Fruit fly (Drosophila melanogaster): Measurements from ENCODE around the gene CG42675.

DNA sequence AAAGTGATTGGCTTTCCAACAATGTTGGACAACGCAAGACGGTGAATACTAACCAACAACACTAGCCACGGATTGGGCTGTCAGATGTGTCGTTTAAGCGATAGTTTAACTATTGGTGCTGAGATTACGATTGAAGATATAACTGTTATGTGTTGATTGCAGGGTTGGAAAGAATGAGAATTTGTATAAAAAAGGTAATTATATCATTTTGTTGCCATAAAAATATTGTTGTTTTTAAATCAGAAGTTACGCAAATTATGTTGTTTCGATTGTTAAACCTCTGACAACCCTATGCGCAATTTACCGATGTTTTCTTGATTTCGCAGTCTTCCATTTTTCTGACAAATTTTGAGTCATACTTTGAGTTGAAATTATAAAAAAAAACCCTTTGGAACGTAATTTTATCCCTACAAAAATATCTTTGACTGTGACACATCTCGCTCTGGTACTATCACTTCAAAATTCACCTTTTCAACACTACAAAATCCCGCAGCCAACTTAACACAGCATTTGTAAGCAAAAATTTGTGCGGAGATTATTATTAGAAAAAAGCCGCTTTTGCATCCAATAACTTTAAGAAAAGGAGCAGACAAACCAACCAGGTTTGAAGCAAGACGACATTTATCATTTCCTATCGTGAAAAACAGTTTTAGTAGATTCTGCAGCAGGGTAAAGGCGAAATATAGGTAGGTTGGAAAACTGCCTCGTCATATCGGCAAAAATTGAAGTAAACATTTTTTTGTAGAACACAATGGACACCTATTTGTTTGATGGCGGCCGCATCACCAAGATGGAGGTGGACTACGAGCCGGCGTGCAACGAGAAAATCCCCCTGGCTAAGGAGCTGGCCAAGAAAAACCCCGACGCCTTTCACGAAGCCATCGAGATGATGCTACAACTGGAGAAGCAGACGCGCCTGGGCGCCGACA is 24.1 kb upstream of the CG42675 start, which contains the start of the genes Hat1 and Rpn5:
- TF ChIP-seq D1 (tag; optimal IDR thresholded peaks at IDR 0.05) (no peak), Pif1A (GFP tag; optimal IDR thresholded peaks at IDR 0.05) (peak; percentile 79), CG34367 (tag; optimal IDR thresholded peaks at IDR 0.05) (peak; percentile 49), EcR (GFP tag; optimal IDR thresholded peaks at IDR 0.05) (no peak), CG15710 (tag; optimal IDR thresholded peaks at IDR 0.05) (peak; percentile 66), CG32121 (GFP tag; IDR thresholded peaks at IDR 0.05) (no peak), fd96Ca (GFP tag; IDR thresholded peaks at IDR 0.05) (peak; percentile 64; the same call in 2 of the 3 replicates), CG13204 (GFP tag; optimal IDR thresholded peaks at IDR 0.05) (no peak), CG10348 (GFP tag; IDR thresholded peaks at IDR 0.05) (no peak), CG9948 (tag; optimal IDR thresholded peaks at IDR 0.05) (peak; percentile 54)
